Worm (Caenorhabditis elegans): ENCODE data around the gene oac-48.

oac-48 gene

ce11 chrIV:13716279-13716678 is 42.7 kb downstream of the oac-48 start, which contains the start of gene C47A4.1:
TSS of gene C47A4.1 (minus strand) at chrIV:13716379.
- no peak for TF ChIP-seq elt-1 (tag; optimal IDR thresholded peaks at IDR 0.05)

ce11 chrIV:13716735-13717134 is 43.1 kb downstream of the oac-48 start:
- TF ChIP-seq nhr-67 (tag; optimal IDR thresholded peaks at IDR 0.05) = no peak
- no peak for TF ChIP-seq nhr-23 (tag; optimal IDR thresholded peaks at IDR 0.05)
- TF ChIP-seq ceh-28 (tag; optimal IDR thresholded peaks at IDR 0.05) = no peak
- no peak for TF ChIP-seq R02D3.7 (tag; optimal IDR thresholded peaks at IDR 0.05)
- no peak for TF ChIP-seq ceh-82 (tag; optimal IDR thresholded peaks at IDR 0.05)
- no peak for TF ChIP-seq nhr-11 (tag; optimal IDR thresholded peaks at IDR 0.05)
- TF ChIP-seq mml-1 (tag; optimal IDR thresholded peaks at IDR 0.05) = no peak
- no peak for TF ChIP-seq jun-1 (tag; optimal IDR thresholded peaks at IDR 0.05)
- no peak for TF ChIP-seq unc-62 (GFP tag; optimal IDR thresholded peaks at IDR 0.05)
- no peak for TF ChIP-seq nhr-28 (tag; optimal IDR thresholded peaks at IDR 0.05)
- TF ChIP-seq ama-1 (optimal IDR thresholded peaks at IDR 0.05) = no peak
- no peak for TF ChIP-seq aly-2 (tag; optimal IDR thresholded peaks at IDR 0.05)
- no peak for TF ChIP-seq lsy-12 (tag; optimal IDR thresholded peaks at IDR 0.05)
- no peak for TF ChIP-seq nhr-12 (tag; optimal IDR thresholded peaks at IDR 0.05)
- no peak for TF ChIP-seq ceh-16 (tag; optimal IDR thresholded peaks at IDR 0.05)
- no peak for TF ChIP-seq ZK546.5 (tag; optimal IDR thresholded peaks at IDR 0.05)
- TF ChIP-seq nhr-43 (tag; optimal IDR thresholded peaks at IDR 0.05; ENCODE audit: poor library complexity, severe bottlenecking) = no peak
- TF ChIP-seq lin-15B (tag; optimal IDR thresholded peaks at IDR 0.05) = no peak
- TF ChIP-seq elt-3 (tag; optimal IDR thresholded peaks at IDR 0.05) = no peak

ce11 chrIV:13718918-13719317 is 45.3 kb downstream of the oac-48 start:
- TF ChIP-seq hmg-11 (tag; optimal IDR thresholded peaks at IDR 0.05) (no peak), nhr-23 (tag; optimal IDR thresholded peaks at IDR 0.05) (peak; percentile 24), elt-1 (tag; optimal IDR thresholded peaks at IDR 0.05) (peak; percentile 93), unc-62 (GFP tag; optimal IDR thresholded peaks at IDR 0.05) (peak; percentile 90), nhr-25 (tag; optimal IDR thresholded peaks at IDR 0.05) (peak; percentile 57)

ce11 chrIV:13721000-13721399 is 47.4 kb downstream of the oac-48 start:
- TF ChIP-seq elt-1 (tag; optimal IDR thresholded peaks at IDR 0.05) = peak; percentile 62
- TF ChIP-seq nhr-237 (tag; optimal IDR thresholded peaks at IDR 0.05) = no peak
- no peak for TF ChIP-seq ZK546.5 (tag; optimal IDR thresholded peaks at IDR 0.05)

ce11 chrIV:13725201-13725600 is 51.6 kb downstream of the oac-48 start:
- TF ChIP-seq pqm-1 (tag; optimal IDR thresholded peaks at IDR 0.05) (peak; percentile 95), elt-2 (tag; optimal IDR thresholded peaks at IDR 0.05) (peak; percentile 100), jun-1 (tag; optimal IDR thresholded peaks at IDR 0.05) (peak; percentile 68), lsy-12 (tag; optimal IDR thresholded peaks at IDR 0.05) (no peak), lin-39 (tag; optimal IDR thresholded peaks at IDR 0.05) (no peak), fos-1 (tag; optimal IDR thresholded peaks at IDR 0.05) (peak; percentile 18), skn-1 (tag; optimal IDR thresholded peaks at IDR 0.05) (peak; percentile 70), pha-4 (tag; optimal IDR thresholded peaks at IDR 0.05) (peak; percentile 46)

- TF ChIP-seq daf-12 (tag; optimal IDR thresholded peaks at IDR 0.05) (no peak), egl-5 (tag; optimal IDR thresholded peaks at IDR 0.05) (no peak), nhr-43 (tag; optimal IDR thresholded peaks at IDR 0.05; ENCODE audit: poor library complexity, severe bottlenecking) (no peak), ama-1 (optimal IDR thresholded peaks at IDR 0.05) (no peak), nfya-1 (tag; optimal IDR thresholded peaks at IDR 0.05; ENCODE audit: insufficient read depth) (no peak), unc-62 (GFP tag; optimal IDR thresholded peaks at IDR 0.05) (no peak), skn-1 (tag; optimal IDR thresholded peaks at IDR 0.05) (no peak), ceh-9 (tag; optimal IDR thresholded peaks at IDR 0.05) (no peak), ceh-28 (tag; optimal IDR thresholded peaks at IDR 0.05) (no peak), nhr-11 (tag; optimal IDR thresholded peaks at IDR 0.05) (no peak), zag-1 (tag; optimal IDR thresholded peaks at IDR 0.05) (no peak), mml-1 (tag; optimal IDR thresholded peaks at IDR 0.05) (no peak), egl-27 (tag; optimal IDR thresholded peaks at IDR 0.05) (no peak), sea-2 (GFP tag; optimal IDR thresholded peaks at IDR 0.05) (no peak)
Measured at ce11 chrIV:13726630-13727029, 53.0 kb downstream of the oac-48 start, which contains the start of gene ent-4. TSS of gene ent-4 (plus strand) at chrIV:13726930.

Measured in whole organism, L3 larva.